Fruit fly (Drosophila melanogaster) whole organism, embryonic: ENCODE results near the gene CG14915.
A peak's percentile ranks its signal among the peaks of the same experiment; 100 is the strongest.

Source experiments
- Bgb ChIP-seq: fragments of 200-800 bp; sonication (Bioruptor generic); IDR thresholded peaks from 2 replicates; pipeline ENCODE4 v1.3.6; 2022; ENCODE audit warnings: missing biosample characterization, missing genetic modification characterization; ENCODE audit not compliant: partially characterized antibody
- CG10274 ChIP-seq: fragments of 200-800 bp; sonication (Bioruptor generic); optimal IDR thresholded peaks from 3 replicates; lab custom pipeline; 2017; ENCODE audit warnings: missing biosample characterization, mild to moderate bottlenecking, missing genetic modification characterization
- CG10321 ChIP-seq: fragments of 200-800 bp; sonication (Bioruptor generic); IDR thresholded peaks from 2 replicates; pipeline ENCODE4 v1.3.6; 2022; ENCODE audit warnings: missing biosample characterization, missing genetic modification characterization
- CG10565 ChIP-seq: fragments of 200-800 bp; sonication (Bioruptor generic); optimal IDR thresholded peaks from 3 replicates; lab custom pipeline; 2016; ENCODE audit warnings: missing biosample characterization, mild to moderate bottlenecking, missing genetic modification characterization
- CG10959 ChIP-seq: fragments of 200-800 bp; sonication (Bioruptor generic); IDR thresholded peaks from 2 replicates; pipeline ENCODE4 v1.3.6; 2022; ENCODE audit warnings: missing biosample characterization, missing genetic modification characterization
- CG11085 ChIP-seq: fragments of 200-800 bp; sonication (Bioruptor generic); IDR thresholded peaks from 2 replicates; pipeline ENCODE4 v1.3.6; 2022; ENCODE audit warnings: missing biosample characterization, missing genetic modification characterization
- CG11456 ChIP-seq: fragments of 200-800 bp; sonication (Bioruptor generic); IDR thresholded peaks from 3 replicates; pipeline ENCODE4 v1.3.6; 2022; ENCODE audit warnings: missing biosample characterization, missing genetic modification characterization
- CG12659 ChIP-seq: fragments of 200-800 bp; sonication (Bioruptor generic); optimal IDR thresholded peaks from 3 replicates; lab custom pipeline; 2017; ENCODE audit warnings: mild to moderate bottlenecking, missing biosample characterization, missing genetic modification reagents, missing genetic modification characterization
- CG14667 ChIP-seq: fragments of 200-800 bp; sonication (Bioruptor generic); IDR thresholded peaks from 2 replicates; pipeline ENCODE4 v1.3.6; 2022; ENCODE audit warnings: missing biosample characterization, missing genetic modification characterization
- CG15269 ChIP-seq: fragments of 200-800 bp; sonication (Bioruptor generic); optimal IDR thresholded peaks from 2 replicates; lab custom pipeline; 2018; ENCODE audit warnings: missing biosample characterization, mild to moderate bottlenecking, missing genetic modification characterization, moderate library complexity
- CG16815 ChIP-seq: fragments of 200-800 bp; sonication (Bioruptor generic); optimal IDR thresholded peaks from 3 replicates; lab custom pipeline; 2017; ENCODE audit warnings: missing biosample characterization, mild to moderate bottlenecking, missing genetic modification characterization
- CG17361 ChIP-seq: fragments of 200-800 bp; sonication (Bioruptor generic); IDR thresholded peaks from 3 replicates; pipeline ENCODE4 v1.3.6; 2022; ENCODE audit warnings: missing biosample characterization, missing genetic modification characterization
- CG17912 ChIP-seq: fragments of 200-800 bp; sonication (Bioruptor generic); optimal IDR thresholded peaks from 2 replicates; lab custom pipeline; 2018; ENCODE audit warnings: missing biosample characterization, mild to moderate bottlenecking, missing genetic modification characterization
- CG18764 ChIP-seq: fragments of 200-800 bp; sonication (Bioruptor generic); optimal IDR thresholded peaks from 3 replicates; lab custom pipeline; 2016; ENCODE audit warnings: missing biosample characterization, missing genetic modification characterization
- CG2678 ChIP-seq: fragments of 200-800 bp; sonication (Bioruptor generic); optimal IDR thresholded peaks from 3 replicates; lab custom pipeline; 2019; ENCODE audit warnings: missing biosample characterization, mild to moderate bottlenecking, missing genetic modification characterization, moderate library complexity
- CG30403 ChIP-seq: fragments of 200-800 bp; sonication (Bioruptor generic); optimal IDR thresholded peaks from 3 replicates; lab custom pipeline; 2016; ENCODE audit warnings: missing biosample characterization, missing genetic modification characterization
- CG30431 ChIP-seq: fragments of 200-800 bp; sonication (Bioruptor generic); optimal IDR thresholded peaks from 2 replicates; lab custom pipeline; 2017; ENCODE audit warnings: missing biosample characterization, missing genetic modification characterization
- CG3281 ChIP-seq: fragments of 200-800 bp; sonication (Bioruptor generic); optimal IDR thresholded peaks from 3 replicates; lab custom pipeline; 2017; ENCODE audit warnings: missing biosample characterization, mild to moderate bottlenecking, missing genetic modification characterization
- CG33213 ChIP-seq: fragments of 200-800 bp; sonication (Bioruptor generic); optimal IDR thresholded peaks from 3 replicates; lab custom pipeline; 2016; ENCODE audit warnings: missing biosample characterization, missing genetic modification characterization
- CG4404 ChIP-seq: fragments of 200-800 bp; sonication (Bioruptor generic); IDR thresholded peaks from 2 replicates; pipeline ENCODE4 v1.3.6; 2022; ENCODE audit warnings: missing biosample characterization, missing genetic modification characterization
- CG4617 ChIP-seq: fragments of 200-800 bp; sonication (Bioruptor generic); optimal IDR thresholded peaks from 3 replicates; lab custom pipeline; 2016; ENCODE audit warnings: missing biosample characterization, missing genetic modification characterization, borderline replicate concordance
- CG6654 ChIP-seq: fragments of 200-800 bp; sonication (Bioruptor generic); optimal IDR thresholded peaks from 2 replicates; lab custom pipeline; 2017; ENCODE audit warnings: missing biosample characterization, mild to moderate bottlenecking, missing genetic modification characterization
- CG7786 ChIP-seq: fragments of 200-800 bp; sonication (Bioruptor generic); optimal IDR thresholded peaks from 2 replicates; lab custom pipeline; 2016; ENCODE audit warnings: missing biosample characterization, missing genetic modification characterization
- CG9817 ChIP-seq: fragments of 200-800 bp; sonication (Bioruptor generic); optimal IDR thresholded peaks from 2 replicates; lab custom pipeline; 2018; ENCODE audit warnings: missing biosample characterization, mild to moderate bottlenecking, missing genetic modification characterization, moderate library complexity
- CG9932 ChIP-seq: fragments of 200-800 bp; sonication (Bioruptor generic); IDR thresholded peaks from 2 replicates; pipeline ENCODE4 v1.3.6; 2022; ENCODE audit warnings: missing biosample characterization, missing genetic modification characterization
- CHES-1-like ChIP-seq: fragments of 200-800 bp; sonication (Bioruptor generic); optimal IDR thresholded peaks from 2 replicates; lab custom pipeline; 2016; ENCODE audit warnings: missing biosample characterization, missing genetic modification characterization
- D19B ChIP-seq: fragments of 200-800 bp; sonication (Bioruptor generic); optimal IDR thresholded peaks from 2 replicates; lab custom pipeline; 2017; ENCODE audit warnings: missing biosample characterization, mild to moderate bottlenecking, missing genetic modification characterization
- Elba2 ChIP-seq: fragments of 200-800 bp; sonication (Bioruptor generic); optimal IDR thresholded peaks from 3 replicates; lab custom pipeline; 2016; ENCODE audit warnings: missing biosample characterization, missing genetic modification characterization
- Jarid2 ChIP-seq: fragments of 200-800 bp; sonication (Bioruptor generic); optimal IDR thresholded peaks from 3 replicates; lab custom pipeline; 2017; ENCODE audit warnings: mild to moderate bottlenecking, missing biosample characterization, missing genetic modification reagents, missing genetic modification characterization
- Kr ChIP-seq: fragments of 200-800 bp; sonication (Bioruptor generic); optimal IDR thresholded peaks from 2 replicates; lab custom pipeline; 2017; ENCODE audit warnings: missing biosample characterization, mild to moderate bottlenecking, missing genetic modification characterization
- Lpt ChIP-seq: fragments of >200 bp; optimal IDR thresholded peaks from 2 replicates; lab custom pipeline; 2018; ENCODE audit warnings: missing biosample characterization, missing genetic modification characterization
- Max ChIP-seq: fragments of 200-800 bp; sonication (Bioruptor generic); optimal IDR thresholded peaks from 2 replicates; lab custom pipeline; 2016; ENCODE audit warnings: missing biosample characterization, mild to moderate bottlenecking, missing genetic modification characterization
- Mrtf ChIP-seq: fragments of 200-800 bp; sonication (Bioruptor generic); IDR thresholded peaks from 3 replicates; pipeline ENCODE4 v1.3.6; 2022; ENCODE audit warnings: missing biosample characterization, missing genetic modification characterization
- NFAT ChIP-seq: fragments of 200-800 bp; sonication (Bioruptor generic); IDR thresholded peaks from 2 replicates; pipeline ENCODE4 v1.3.6; 2022; ENCODE audit warnings: missing biosample characterization, missing genetic modification characterization
- NK7.1 ChIP-seq: fragments of 200-800 bp; sonication (Bioruptor generic); optimal IDR thresholded peaks from 3 replicates; lab custom pipeline; 2016; ENCODE audit warnings: missing biosample characterization, missing genetic modification characterization
- Pdp1 ChIP-seq, 2 experiments: fragments of 200-800 bp; sonication (Bioruptor generic); optimal IDR thresholded peaks; 3 replicates each; lab custom pipeline; 2016; ENCODE audit warnings: missing biosample characterization in 2 of 2, missing genetic modification characterization in 2 of 2, mild to moderate bottlenecking in 1 of 2, moderate library complexity in 1 of 2
- Poxn ChIP-seq: fragments of 200-800 bp; sonication (Bioruptor generic); IDR thresholded peaks from 2 replicates; pipeline ENCODE4 v1.3.6; 2022; ENCODE audit warnings: missing biosample characterization, missing genetic modification characterization
- Vsx1 ChIP-seq: fragments of 200-800 bp; sonication (Bioruptor generic); optimal IDR thresholded peaks from 2 replicates; lab custom pipeline; 2017; ENCODE audit warnings: missing biosample characterization, mild to moderate bottlenecking, missing genetic modification characterization, missing genetic modification reagents
- Xbp1 ChIP-seq: fragments of 200-800 bp; sonication (Bioruptor generic); optimal IDR thresholded peaks from 3 replicates; lab custom pipeline; 2016; ENCODE audit warnings: missing biosample characterization, mild to moderate bottlenecking, missing genetic modification characterization
- aop ChIP-seq: fragments of 200-800 bp; sonication (Bioruptor generic); IDR thresholded peaks from 2 replicates; pipeline ENCODE4 v1.3.6; 2022; ENCODE audit warnings: missing biosample characterization, missing genetic modification characterization
- eyg ChIP-seq: fragments of 200-800 bp; sonication (Bioruptor generic); optimal IDR thresholded peaks from 3 replicates; lab custom pipeline; 2016; ENCODE audit warnings: missing biosample characterization, missing genetic modification characterization
- her ChIP-seq: fragments of 200-800 bp; sonication (Bioruptor generic); optimal IDR thresholded peaks from 2 replicates; lab custom pipeline; 2016; ENCODE audit warnings: missing biosample characterization, missing genetic modification characterization
- repo ChIP-seq: fragments of 200-800 bp; sonication (Bioruptor generic); optimal IDR thresholded peaks from 2 replicates; lab custom pipeline; 2016; ENCODE audit warnings: missing biosample characterization, missing genetic modification characterization
- seq ChIP-seq: fragments of 200-800 bp; sonication (Bioruptor generic); IDR thresholded peaks from 2 replicates; pipeline ENCODE4 v1.3.6; 2022; ENCODE audit warnings: missing biosample characterization, missing genetic modification characterization
- sisA ChIP-seq: fragments of 200-800 bp; sonication (Bioruptor generic); IDR thresholded peaks from 2 replicates; pipeline ENCODE4 v1.3.6; 2022; ENCODE audit warnings: missing biosample characterization, missing genetic modification characterization
- stwl ChIP-seq: fragments of 200-800 bp; sonication (Bioruptor generic); optimal IDR thresholded peaks from 3 replicates; lab custom pipeline; 2018; ENCODE audit warnings: missing biosample characterization, mild to moderate bottlenecking, missing genetic modification characterization, moderate library complexity
- tgo ChIP-seq: fragments of 200-800 bp; sonication (Bioruptor generic); IDR thresholded peaks from 3 replicates; pipeline ENCODE4 v1.3.6; 2022; ENCODE audit warnings: missing biosample characterization, missing genetic modification characterization
- tup ChIP-seq: fragments of 200-800 bp; sonication (Bioruptor generic); optimal IDR thresholded peaks from 2 replicates; lab custom pipeline; 2016; ENCODE audit warnings: missing biosample characterization, mild to moderate bottlenecking, missing genetic modification characterization, moderate library complexity
- zf30C ChIP-seq: fragments of 200-800 bp; sonication (Bioruptor generic); optimal IDR thresholded peaks from 3 replicates; lab custom pipeline; 2018; ENCODE audit warnings: missing biosample characterization, mild to moderate bottlenecking, missing genetic modification characterization

Gene CG14915

DNA sequence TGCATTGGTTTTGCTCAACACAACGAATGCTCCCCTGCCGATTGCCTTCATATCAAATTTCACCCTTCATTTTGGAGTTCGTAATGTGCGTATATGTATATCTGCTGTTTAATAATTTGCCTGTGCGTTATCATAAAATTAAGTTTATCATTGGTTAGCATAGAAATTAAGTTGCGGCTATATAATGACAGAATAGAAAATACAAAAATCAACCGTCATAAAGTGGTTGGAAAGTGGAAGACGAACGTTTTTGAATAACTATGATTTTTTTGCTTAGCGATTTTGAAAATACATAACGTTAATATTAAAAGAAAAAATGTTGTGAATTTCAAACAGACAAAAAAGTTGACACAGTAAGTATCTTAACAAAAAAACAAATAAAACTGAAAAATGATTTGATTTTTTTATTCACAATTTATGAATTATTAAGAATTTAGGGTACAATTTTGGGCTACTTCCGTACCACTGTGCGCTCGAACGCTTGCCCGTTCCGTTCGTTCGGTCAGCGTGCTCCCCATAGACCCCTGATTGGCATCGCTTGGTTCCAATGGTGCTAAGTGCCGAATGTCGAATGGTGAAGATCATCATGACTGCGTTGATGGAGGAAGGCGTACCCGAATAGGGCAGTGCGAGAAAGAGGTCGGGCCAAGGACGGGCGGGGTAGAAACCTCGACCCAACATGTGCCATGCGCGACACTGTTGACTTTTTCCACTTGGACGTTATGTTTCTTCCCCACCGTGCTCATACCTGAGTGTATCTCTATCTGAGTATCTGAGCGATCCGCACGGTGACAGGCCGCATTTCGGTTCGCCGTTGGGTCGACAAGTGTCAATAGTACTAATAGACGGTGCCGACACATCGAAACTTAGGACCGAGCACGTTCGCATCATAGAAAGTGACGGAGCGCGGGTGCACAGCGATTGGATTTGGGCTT lies 33.0 kb upstream of the CG14915 start (continued):
- no peak for TF ChIP-seq Elba2 (GFP tag; lab: Kevin White, UChicago)
- TF ChIP-seq CG7786 (GFP tag; lab: Kevin White, UChicago), result peak; percentile 33
- TF ChIP-seq Max (GFP tag; lab: Kevin White, UChicago), result no peak
- peak; percentile 30; the same call in 1 of the 2 replicates for TF ChIP-seq Bgb
- no peak for TF ChIP-seq CG4617 (GFP tag; lab: Kevin White, UChicago)
- TF ChIP-seq CG18764 (GFP tag; lab: Kevin White, UChicago), result no peak
- TF ChIP-seq CG15269 (tag; lab: Kevin White, UChicago), result peak; percentile 65
- TF ChIP-seq Kr (GFP tag; lab: Kevin White, UChicago), result no peak
- TF ChIP-seq stwl (tag; lab: Kevin White, UChicago), result no peak
- 0 out of 2 replicates have a peak, but pooled peaks have one; percentile 22 for TF ChIP-seq CG10321
- no peak for TF ChIP-seq Poxn (GFP tag; lab: Robert Waterston, UW)
- TF ChIP-seq CG10274 (GFP tag; lab: Kevin White, UChicago), result no peak
- TF ChIP-seq tup (GFP tag; lab: Kevin White, UChicago), result peak; percentile 16
- peak; percentile 34 for TF ChIP-seq CG12659 (GFP tag; lab: Kevin White, UChicago)
- no peak for TF ChIP-seq Lpt (GFP tag; lab: Kevin White, UChicago)
- peak; percentile 81 for TF ChIP-seq CG30403 (GFP tag; lab: Kevin White, UChicago)
- no peak for TF ChIP-seq CG4404
- TF ChIP-seq Vsx1 (GFP tag; lab: Kevin White, UChicago), result peak; percentile 57
- TF ChIP-seq NK7.1, result no peak
- peak; percentile 65; the same call in 1 of the 3 replicates for TF ChIP-seq CG17361
- TF ChIP-seq sisA (GFP tag; lab: Robert Waterston, UW), result peak; percentile 34; the same call in 1 of the 2 replicates
- TF ChIP-seq NFAT (GFP tag; lab: Robert Waterston, UW), result no peak
- peak; percentile 62 for TF ChIP-seq Xbp1
- no peak for TF ChIP-seq CG9932 (GFP tag; lab: Robert Waterston, UW)
- TF ChIP-seq CG11085 (GFP tag; lab: Robert Waterston, UW), result no peak
- no peak for TF ChIP-seq aop (GFP tag; lab: Robert Waterston, UW)
- TF ChIP-seq CG33213 (GFP tag; lab: Kevin White, UChicago), result no peak
- TF ChIP-seq zf30C (GFP tag; lab: Kevin White, UChicago), result no peak
- TF ChIP-seq CHES-1-like, result peak; percentile 9
- no peak for TF ChIP-seq Mrtf (GFP tag; lab: Robert Waterston, UW)
- TF ChIP-seq CG16815 (GFP tag; lab: Kevin White, UChicago), result peak; percentile 52
- TF ChIP-seq her (GFP tag; lab: Kevin White, UChicago), result no peak
- TF ChIP-seq CG3281 (GFP tag; lab: Kevin White, UChicago), result peak; percentile 20
- TF ChIP-seq CG11456 (GFP tag; lab: Robert Waterston, UW), result no peak
- peak; percentile 39; the same call in 2 of the 3 replicates for TF ChIP-seq tgo (GFP tag; lab: Robert Waterston, UW)
- peak; percentile 60 for TF ChIP-seq CG2678 (tag; lab: Kevin White, UChicago)
- no peak for TF ChIP-seq CG17912 (GFP tag; lab: Kevin White, UChicago)
- peak; percentile 52; the same call in 1 of the 2 replicates for TF ChIP-seq seq (GFP tag; lab: Robert Waterston, UW)
- TF ChIP-seq eyg (GFP tag; lab: Kevin White, UChicago), result no peak
- no peak for TF ChIP-seq CG30431
- TF ChIP-seq CG6654 (GFP tag; lab: Kevin White, UChicago), result no peak
- no peak for TF ChIP-seq repo (GFP tag; lab: Kevin White, UChicago)
- TF ChIP-seq CG10959 (GFP tag; lab: Robert Waterston, UW), result no peak
- peak; percentile 17 for TF ChIP-seq CG9817 (tag; lab: Kevin White, UChicago)
- TF ChIP-seq CG14667 (GFP tag; lab: Robert Waterston, UW), result no peak
- peak; percentile 9 to 34 for TF ChIP-seq Pdp1 (GFP tag; optimal IDR thresholded peaks at IDR 0.05; lab: Kevin White, UChicago)
- no peak for TF ChIP-seq D19B
- TF ChIP-seq Jarid2, result no peak
- no peak for TF ChIP-seq CG10565 (GFP tag; lab: Kevin White, UChicago)
